5 worm cellular contexts compared by ENCODE assay signal in genomic region chrV:2264455-2264854, ce11.
TF ChIP-seq lines count a peak whose summit lies in the region.

nhr-183 (minus strand) TSS chrV:2264634.

TF ChIP-seq in whole organism, L1 larva, 84 proteins besides CTCF, POLR2A, EP300 and RAD21 (continues in another document):
- no peak for TF ChIP-seq fkh-4 (tag; optimal IDR thresholded peaks at IDR 0.05; lab: Kevin White, UChicago; ENCODE audit: borderline replicate concordance)
- TF ChIP-seq F16B12.6 (tag; optimal IDR thresholded peaks at IDR 0.05; lab: Kevin White, UChicago) = no peak
- no peak for TF ChIP-seq dsc-1 (tag; optimal IDR thresholded peaks at IDR 0.05; lab: Kevin White, UChicago)
- no peak for TF ChIP-seq nhr-84 (tag; optimal IDR thresholded peaks at IDR 0.05; lab: Kevin White, UChicago)
- no peak for TF ChIP-seq vab-15 (tag; optimal IDR thresholded peaks at IDR 0.05; lab: Kevin White, UChicago)
- no peak for TF ChIP-seq mab-9 (GFP tag; IDR thresholded peaks at IDR 0.05; lab: Robert Waterston, UW)
- no peak for TF ChIP-seq swsn-7 (tag; optimal IDR thresholded peaks at IDR 0.05; lab: Kevin White, UChicago)
- TF ChIP-seq C04F5.9 (tag; optimal IDR thresholded peaks at IDR 0.05; lab: Kevin White, UChicago) = no peak
- TF ChIP-seq sox-4 (tag; optimal IDR thresholded peaks at IDR 0.05; lab: Kevin White, UChicago) = no peak
- no peak for TF ChIP-seq tlp-1 (tag; optimal IDR thresholded peaks at IDR 0.05; lab: Kevin White, UChicago)
- no peak for TF ChIP-seq efl-1 (optimal IDR thresholded peaks at IDR 0.05; lab: Kevin White, UChicago)
- peak in 1 of 2 experiments; percentile 37 for TF ChIP-seq efl-1 (GFP tag; optimal IDR thresholded peaks at IDR 0.05 in 1 of 2; lab: Kevin White, UChicago)
- peak in 1 of 2 experiments; percentile 19 for TF ChIP-seq lin-35 (GFP tag; optimal IDR thresholded peaks at IDR 0.05; lab: Kevin White, UChicago)
- peak; percentile 46 for TF ChIP-seq skn-1 (tag; optimal IDR thresholded peaks at IDR 0.05; lab: Kevin White, UChicago)
- TF ChIP-seq lsy-2 (tag; optimal IDR thresholded peaks at IDR 0.05; lab: Kevin White, UChicago) = no peak
- no peak for TF ChIP-seq nhr-77 (tag; optimal IDR thresholded peaks at IDR 0.05; lab: Kevin White, UChicago)
- TF ChIP-seq fkh-8 (tag; optimal IDR thresholded peaks at IDR 0.05; lab: Kevin White, UChicago) = peak; percentile 10
- no peak for TF ChIP-seq ceh-63 (GFP tag; optimal IDR thresholded peaks at IDR 0.05; lab: Kevin White, UChicago)
- TF ChIP-seq ztf-4 (tag; optimal IDR thresholded peaks at IDR 0.05; lab: Kevin White, UChicago) = no peak

TF ChIP-seq in whole organism, L3 larva, 47 proteins besides CTCF, POLR2A, EP300 and RAD21:
- no peak for TF ChIP-seq nhr-23 (tag; optimal IDR thresholded peaks at IDR 0.05; lab: Kevin White, UChicago)
- TF ChIP-seq pha-4 (tag; optimal IDR thresholded peaks at IDR 0.05; lab: Kevin White, UChicago) = peak; percentile 46
TF ChIP-seq in whole organism, L3 larva: peak in this region for 1.

TF ChIP-seq in whole organism, L4 larva, 104 proteins besides CTCF, POLR2A, EP300 and RAD21:
- TF ChIP-seq ceh-32 (tag; optimal IDR thresholded peaks at IDR 0.05; lab: Kevin White, UChicago; ENCODE audit: poor library complexity) (no peak), sdz-12 (GFP tag; optimal IDR thresholded peaks at IDR 0.05; lab: Kevin White, UChicago) (no peak), nhr-76 (tag; optimal IDR thresholded peaks at IDR 0.05; lab: Kevin White, UChicago) (no peak), pha-4 (GFP tag; IDR thresholded peaks at IDR 0.05; lab: Robert Waterston, UW) (no peak), pha-4 (tag; optimal IDR thresholded peaks at IDR 0.05; lab: Kevin White, UChicago) (peak; percentile 49), dve-1 (tag; optimal IDR thresholded peaks at IDR 0.05; lab: Kevin White, UChicago; ENCODE audit: insufficient read depth) (no peak)

TF ChIP-seq in whole organism, late embryonic, 69 proteins besides CTCF, POLR2A, EP300 and RAD21:
- TF ChIP-seq pat-9 (tag; optimal IDR thresholded peaks at IDR 0.05; lab: Kevin White, UChicago) = no peak
- TF ChIP-seq tbx-2 (tag; optimal IDR thresholded peaks at IDR 0.05; lab: Kevin White, UChicago) = no peak
- peak; percentile 69 for TF ChIP-seq pax-1 (tag; optimal IDR thresholded peaks at IDR 0.05; lab: Kevin White, UChicago)

TF ChIP-seq in whole organism, young adult, 124 proteins besides CTCF, POLR2A, EP300 and RAD21:
- TF ChIP-seq F49E8.2 (tag; optimal IDR thresholded peaks at IDR 0.05; lab: Kevin White, UChicago; ENCODE audit: insufficient read depth) (no peak), cebp-1 (GFP tag; IDR thresholded peaks at IDR 0.05; lab: Robert Waterston, UW) (peak; percentile 69; the same call in 1 of the 2 replicates), cebp-1 (tag; optimal IDR thresholded peaks at IDR 0.05; lab: Kevin White, UChicago) (peak; percentile 90)
